Fruit fly (Drosophila melanogaster) whole organism, embryonic: ENCODE results near the gene Pebp1.

ENCODE experiments used
- Ada2b ChIP-seq: fragments of 200-800 bp; sonication (Bioruptor generic); IDR thresholded peaks from 2 replicates; pipeline ENCODE4 v1.3.6; 2022; ENCODE audit warnings: missing biosample characterization, missing genetic modification characterization
- CG10321 ChIP-seq: fragments of 200-800 bp; sonication (Bioruptor generic); IDR thresholded peaks from 2 replicates; pipeline ENCODE4 v1.3.6; 2022; ENCODE audit warnings: missing biosample characterization, missing genetic modification characterization
- CG10979 ChIP-seq: fragments of 200-800 bp; sonication (Bioruptor generic); optimal IDR thresholded peaks from 2 replicates; lab custom pipeline; 2018; ENCODE audit warnings: missing biosample characterization, mild to moderate bottlenecking, missing genetic modification characterization, moderate library complexity
- CG11247 ChIP-seq: fragments of 200-800 bp; sonication (Bioruptor generic); IDR thresholded peaks from 2 replicates; pipeline ENCODE4 v1.3.6; 2022; ENCODE audit warnings: missing biosample characterization, missing genetic modification characterization
- CG11504 ChIP-seq: fragments of 200-800 bp; sonication (Bioruptor generic); optimal IDR thresholded peaks from 3 replicates; lab custom pipeline; 2019; ENCODE audit warnings: missing biosample characterization, mild to moderate bottlenecking, missing genetic modification characterization, moderate library complexity
- CG11696 ChIP-seq: fragments of 200-800 bp; sonication (Bioruptor generic); IDR thresholded peaks from 2 replicates; pipeline ENCODE4 v1.3.6; 2022; ENCODE audit warnings: missing biosample characterization, missing genetic modification characterization
- CG12299 ChIP-seq: fragments of 200-800 bp; sonication (Bioruptor generic); optimal IDR thresholded peaks from 2 replicates; lab custom pipeline; 2018; ENCODE audit warnings: missing biosample characterization, mild to moderate bottlenecking, missing genetic modification characterization
- CG13424 ChIP-seq: fragments of 200-800 bp; sonication (Bioruptor generic); optimal IDR thresholded peaks from 2 replicates; lab custom pipeline; 2019; ENCODE audit warnings: missing biosample characterization, mild to moderate bottlenecking, missing genetic modification characterization, moderate library complexity
- CG15011 ChIP-seq: fragments of 200-800 bp; sonication (Bioruptor generic); optimal IDR thresholded peaks from 3 replicates; lab custom pipeline; 2018; ENCODE audit warnings: missing biosample characterization, mild to moderate bottlenecking, missing genetic modification characterization
- CG1529 ChIP-seq: fragments of 200-800 bp; sonication (Bioruptor generic); optimal IDR thresholded peaks from 3 replicates; lab custom pipeline; 2018; ENCODE audit warnings: missing biosample characterization, missing genetic modification characterization
- CG16813 ChIP-seq: fragments of 200-800 bp; sonication (Bioruptor generic); IDR thresholded peaks from 3 replicates; pipeline ENCODE4 v1.3.6; 2022; ENCODE audit warnings: missing biosample characterization, missing genetic modification characterization; ENCODE audit not compliant: partially characterized antibody
- CG17186 ChIP-seq: fragments of 200-800 bp; sonication (Bioruptor generic); optimal IDR thresholded peaks from 3 replicates; lab custom pipeline; 2017; ENCODE audit warnings: missing biosample characterization, missing genetic modification reagents, missing genetic modification characterization
- CG3995 ChIP-seq: fragments of 200-800 bp; sonication (Bioruptor generic); optimal IDR thresholded peaks from 3 replicates; lab custom pipeline; 2016; ENCODE audit warnings: missing biosample characterization, missing genetic modification characterization
- CG4404 ChIP-seq: fragments of 200-800 bp; sonication (Bioruptor generic); IDR thresholded peaks from 2 replicates; pipeline ENCODE4 v1.3.6; 2022; ENCODE audit warnings: missing biosample characterization, missing genetic modification characterization
- CG5245 ChIP-seq: fragments of 200-800 bp; sonication (Bioruptor generic); optimal IDR thresholded peaks from 3 replicates; lab custom pipeline; 2016; ENCODE audit warnings: missing biosample characterization, missing genetic modification characterization
- CG6689 ChIP-seq: fragments of 200-800 bp; sonication (Bioruptor generic); IDR thresholded peaks from 2 replicates; pipeline ENCODE4 v1.3.6; 2022; ENCODE audit warnings: missing biosample characterization, missing genetic modification characterization
- CG7372 ChIP-seq: fragments of 200-800 bp; sonication (Bioruptor generic); IDR thresholded peaks from 2 replicates; pipeline ENCODE4 v1.3.6; 2022; ENCODE audit warnings: missing biosample characterization, missing genetic modification characterization
- E2f1 ChIP-seq: fragments of 200-800 bp; sonication (Bioruptor generic); IDR thresholded peaks from 2 replicates; pipeline ENCODE4 v1.3.6; 2022; ENCODE audit warnings: missing biosample characterization, missing genetic modification characterization
- GATAe ChIP-seq: fragments of 200-800 bp; sonication (Bioruptor generic); conservative IDR thresholded peaks from 2 replicates; pipeline ENCODE4 v1.3.6; 2022; ENCODE audit warnings: missing biosample characterization, missing genetic modification characterization
- HLH54F ChIP-seq: fragments of 200-800 bp; sonication (Bioruptor generic); optimal IDR thresholded peaks from 3 replicates; lab custom pipeline; 2016; ENCODE audit warnings: missing biosample characterization, missing genetic modification characterization
- Hand ChIP-seq: fragments of 200-800 bp; sonication (Bioruptor generic); optimal IDR thresholded peaks from 2 replicates; lab custom pipeline; 2017; ENCODE audit warnings: mild to moderate bottlenecking, missing biosample characterization, missing genetic modification reagents, missing genetic modification characterization
- Hmr ChIP-seq: fragments of 200-800 bp; sonication (Bioruptor generic); optimal IDR thresholded peaks from 3 replicates; lab custom pipeline; 2017; ENCODE audit warnings: mild to moderate bottlenecking, missing biosample characterization, missing genetic modification reagents, missing genetic modification characterization
- MESR4 ChIP-seq: fragments of 200-800 bp; sonication (Bioruptor generic); optimal IDR thresholded peaks from 2 replicates; lab custom pipeline; 2018; ENCODE audit warnings: missing biosample characterization, mild to moderate bottlenecking, missing genetic modification characterization, moderate library complexity
- Med ChIP-seq: fragments of 200-800 bp; sonication (Bioruptor generic); peaks from one replicate; lab custom pipeline; 2016; ENCODE audit warnings: missing biosample characterization, missing genetic modification characterization, mild to moderate bottlenecking, inconsistent platforms, moderate library complexity
- Nf-YB ChIP-seq: fragments of 200-800 bp; sonication (Bioruptor generic); optimal IDR thresholded peaks from 3 replicates; lab custom pipeline; 2019; ENCODE audit warnings: missing biosample characterization, mild to moderate bottlenecking, missing genetic modification characterization, moderate library complexity
- NfI ChIP-seq: fragments of 200-800 bp; sonication (Bioruptor generic); optimal IDR thresholded peaks from 3 replicates; lab custom pipeline; 2018; ENCODE audit warnings: missing biosample characterization, mild to moderate bottlenecking, missing genetic modification characterization, moderate library complexity
- Optix ChIP-seq: fragments of 200-800 bp; sonication (Bioruptor generic); IDR thresholded peaks from 3 replicates; pipeline ENCODE4 v1.3.6; 2022; ENCODE audit warnings: missing biosample characterization, missing genetic modification characterization
- PHDP ChIP-seq: fragments of 200-800 bp; sonication (Bioruptor generic); optimal IDR thresholded peaks from 3 replicates; lab custom pipeline; 2018; ENCODE audit warnings: missing biosample characterization, mild to moderate bottlenecking, missing genetic modification characterization, moderate library complexity
- Rfx ChIP-seq: fragments of 200-800 bp; sonication (Bioruptor generic); IDR thresholded peaks from 2 replicates; pipeline ENCODE4 v1.3.6; 2022; ENCODE audit warnings: missing biosample characterization, missing genetic modification characterization
- Sox100B ChIP-seq: fragments of 200-800 bp; sonication (Bioruptor generic); optimal IDR thresholded peaks from 3 replicates; lab custom pipeline; 2018; ENCODE audit warnings: missing biosample characterization, mild to moderate bottlenecking, missing genetic modification characterization
- Tbp ChIP-seq: fragments of >200 bp; optimal IDR thresholded peaks from 2 replicates; lab custom pipeline; 2018; ENCODE audit warnings: missing biosample characterization, missing genetic modification characterization
- ash1 ChIP-seq: fragments of 200-800 bp; sonication (Bioruptor generic); optimal IDR thresholded peaks from 2 replicates; lab custom pipeline; 2018; ENCODE audit warnings: missing biosample characterization, mild to moderate bottlenecking, missing genetic modification characterization
- caup ChIP-seq: fragments of 200-800 bp; sonication (Bioruptor generic); optimal IDR thresholded peaks from 3 replicates; lab custom pipeline; 2017; ENCODE audit warnings: missing biosample characterization, mild to moderate bottlenecking, missing genetic modification characterization, moderate library complexity; ENCODE audit not compliant: severe bottlenecking
- corto ChIP-seq: fragments of 200-800 bp; sonication (Bioruptor generic); optimal IDR thresholded peaks from 2 replicates; lab custom pipeline; 2016; ENCODE audit warnings: missing biosample characterization, mild to moderate bottlenecking, missing genetic modification characterization, moderate library complexity
- croc ChIP-seq: fragments of 200-800 bp; sonication (Bioruptor generic); conservative IDR thresholded peaks from 3 replicates; pipeline ENCODE4 v1.3.6; 2022; ENCODE audit warnings: missing biosample characterization, missing genetic modification characterization
- ems ChIP-seq: fragments of 200-800 bp; sonication (Bioruptor generic); optimal IDR thresholded peaks from 3 replicates; lab custom pipeline; 2016; ENCODE audit warnings: missing biosample characterization, missing genetic modification characterization
- ftz-f1 ChIP-seq: fragments of 200-800 bp; sonication (Bioruptor generic); optimal IDR thresholded peaks from 2 replicates; lab custom pipeline; 2016; ENCODE audit warnings: missing biosample characterization, missing genetic modification characterization
- grau ChIP-seq: fragments of 200-800 bp; optimal IDR thresholded peaks from 3 replicates; lab custom pipeline; 2019; ENCODE audit warnings: missing biosample characterization, mild to moderate bottlenecking, missing genetic modification characterization, moderate library complexity
- her ChIP-seq: fragments of 200-800 bp; sonication (Bioruptor generic); optimal IDR thresholded peaks from 2 replicates; lab custom pipeline; 2016; ENCODE audit warnings: missing biosample characterization, missing genetic modification characterization
- lilli ChIP-seq: fragments of 200-800 bp; sonication (Bioruptor generic); optimal IDR thresholded peaks from 3 replicates; lab custom pipeline; 2016; ENCODE audit warnings: missing biosample characterization, missing genetic modification characterization
- lmd ChIP-seq: fragments of 200-800 bp; sonication (Bioruptor generic); IDR thresholded peaks from 2 replicates; pipeline ENCODE4 v1.3.6; 2022; ENCODE audit warnings: missing biosample characterization, missing genetic modification characterization
- nau ChIP-seq: fragments of 200-800 bp; sonication (Bioruptor generic); optimal IDR thresholded peaks from 3 replicates; lab custom pipeline; 2017; ENCODE audit warnings: missing biosample characterization, mild to moderate bottlenecking, missing genetic modification characterization, missing genetic modification reagents
- org-1 ChIP-seq: fragments of 200-800 bp; sonication (Bioruptor generic); optimal IDR thresholded peaks from 2 replicates; lab custom pipeline; 2017; ENCODE audit warnings: missing biosample characterization, missing genetic modification characterization
- pho ChIP-seq: fragments of 200-800 bp; sonication (Bioruptor generic); optimal IDR thresholded peaks from 2 replicates; lab custom pipeline; 2016; ENCODE audit warnings: missing biosample characterization, missing genetic modification characterization
- prd ChIP-seq, 3 experiments: fragments of >200 bp in 2 of 3; fragments of 200-800 bp in 1 of 3; sonication (Bioruptor generic) in 1 of 3; optimal IDR thresholded peaks in 2 of 3; IDR thresholded peaks in 1 of 3; 2 replicates in 2 of 3; 3 replicates in 1 of 3; pipeline versions ENCODE4 v1.3.6 to Lab custom; 2017 to 2022; ENCODE audit warnings: missing biosample characterization in 1 of 3, missing genetic modification characterization in 1 of 3
- psq ChIP-seq: fragments of 200-800 bp; sonication (Bioruptor generic); optimal IDR thresholded peaks from 2 replicates; lab custom pipeline; 2017; ENCODE audit warnings: missing biosample characterization, missing genetic modification characterization
- row ChIP-seq: fragments of 200-800 bp; sonication (Bioruptor generic); IDR thresholded peaks from 3 replicates; pipeline ENCODE4 v1.3.6; 2022; ENCODE audit warnings: missing biosample characterization, missing genetic modification characterization
- sens ChIP-seq: fragments of 200-800 bp; sonication (Bioruptor generic); peaks from one replicate; lab custom pipeline; 2016; ENCODE audit warnings: missing biosample characterization, missing genetic modification characterization
- sisA ChIP-seq: fragments of 200-800 bp; sonication (Bioruptor generic); IDR thresholded peaks from 2 replicates; pipeline ENCODE4 v1.3.6; 2022; ENCODE audit warnings: missing biosample characterization, missing genetic modification characterization
- sqz ChIP-seq: fragments of 200-800 bp; sonication (Bioruptor generic); optimal IDR thresholded peaks from 3 replicates; lab custom pipeline; 2018; ENCODE audit warnings: missing biosample characterization, mild to moderate bottlenecking, missing genetic modification characterization
- tll ChIP-seq, 2 experiments: fragments of 200-800 bp in 1 of 2; fragments of >200 bp in 1 of 2; sonication (Bioruptor generic) in 1 of 2; optimal IDR thresholded peaks; 2 replicates each; lab custom pipeline; 2017 to 2019; ENCODE audit warnings: missing biosample characterization in 2 of 2, missing genetic modification characterization in 2 of 2, mild to moderate bottlenecking in 1 of 2, moderate library complexity in 1 of 2

Pebp1 gene

dm6 chr3R:22503630-22504029 is 37.8 kb downstream of the Pebp1 start (continued):
- peak; percentile 30 for TF ChIP-seq caup
- TF ChIP-seq CG10321 (GFP tag; lab: Robert Waterston, UW): no peak
- peak; percentile 3 for TF ChIP-seq Hand (GFP tag; lab: Kevin White, UChicago)
- no peak for TF ChIP-seq ash1 (GFP tag; lab: Kevin White, UChicago)
- TF ChIP-seq psq: no peak
- TF ChIP-seq CG6689: no peak
- no peak for TF ChIP-seq CG5245
- TF ChIP-seq Sox100B (GFP tag; lab: Kevin White, UChicago): no peak
- TF ChIP-seq lmd (GFP tag; lab: Robert Waterston, UW): peak; percentile 18; the same call in 1 of the 2 replicates
- TF ChIP-seq MESR4 (GFP tag; lab: Kevin White, UChicago): no peak
- TF ChIP-seq E2f1 (GFP tag; lab: Robert Waterston, UW): peak; percentile 33; the same call in 1 of the 2 replicates
- no peak for TF ChIP-seq CG11696 (GFP tag; lab: Robert Waterston, UW)
- TF ChIP-seq CG15011 (GFP tag; lab: Kevin White, UChicago): no peak
- no peak for TF ChIP-seq Tbp (GFP tag; lab: Kevin White, UChicago)
- no peak for TF ChIP-seq CG10979
- TF ChIP-seq CG11247 (GFP tag; lab: Robert Waterston, UW): no peak
- TF ChIP-seq lilli (GFP tag; lab: Kevin White, UChicago): peak; percentile 22
- TF ChIP-seq sens (GFP tag; lab: Kevin White, UChicago): no peak
- TF ChIP-seq CG7372: no peak
- peak; percentile 59 for TF ChIP-seq Rfx
- TF ChIP-seq Optix (GFP tag; lab: Robert Waterston, UW): no peak
- TF ChIP-seq sisA (GFP tag; lab: Robert Waterston, UW): no peak
- no peak for TF ChIP-seq tll (GFP tag; optimal IDR thresholded peaks at IDR 0.05; lab: Kevin White, UChicago)
- TF ChIP-seq CG1529 (GFP tag; lab: Kevin White, UChicago): no peak
- TF ChIP-seq corto (GFP tag; lab: Kevin White, UChicago): no peak
- peak; percentile 72 for TF ChIP-seq Med
- peak; percentile 61 for TF ChIP-seq Hmr (GFP tag; lab: Kevin White, UChicago)
- peak; percentile 37 for TF ChIP-seq grau
- no peak for TF ChIP-seq prd (optimal IDR thresholded peaks at IDR 0.05; lab: Kevin White, UChicago)
- peak; percentile 40; the same call in 1 of the 3 replicates for TF ChIP-seq prd (GFP tag; IDR thresholded peaks at IDR 0.05; lab: Robert Waterston, UW)
- TF ChIP-seq CG4404 (GFP tag; lab: Robert Waterston, UW): no peak
- TF ChIP-seq CG12299: no peak
- TF ChIP-seq Ada2b (GFP tag; lab: Robert Waterston, UW): peak; percentile 19; the same call in 1 of the 2 replicates
- TF ChIP-seq croc: no peak
- TF ChIP-seq GATAe: no peak
- TF ChIP-seq HLH54F (GFP tag; lab: Kevin White, UChicago): no peak
- TF ChIP-seq Nf-YB (GFP tag; lab: Kevin White, UChicago): no peak
- no peak for TF ChIP-seq CG13424
- TF ChIP-seq PHDP (tag; lab: Kevin White, UChicago): peak; percentile 24
- no peak for TF ChIP-seq CG3995 (GFP tag; lab: Kevin White, UChicago)
- TF ChIP-seq nau (GFP tag; lab: Kevin White, UChicago): no peak
- no peak for TF ChIP-seq org-1 (GFP tag; lab: Kevin White, UChicago)
- no peak for TF ChIP-seq sqz
- TF ChIP-seq her (GFP tag; lab: Kevin White, UChicago): no peak
- peak; percentile 48; the same call in 2 of the 3 replicates for TF ChIP-seq row
- no peak for TF ChIP-seq CG17186 (GFP tag; lab: Kevin White, UChicago)
- no peak for TF ChIP-seq ems (GFP tag; lab: Kevin White, UChicago)
- peak; percentile 27 for TF ChIP-seq CG11504 (tag; lab: Kevin White, UChicago)
- TF ChIP-seq pho: peak; percentile 14
- no peak for TF ChIP-seq ftz-f1 (GFP tag; lab: Kevin White, UChicago)
- peak; percentile 12 for TF ChIP-seq NfI (GFP tag; lab: Kevin White, UChicago)
- TF ChIP-seq CG16813 (GFP tag; lab: Robert Waterston, UW): no peak
